Worm (Caenorhabditis elegans): Measurements from ENCODE around the gene kxd-1.

The kxd-1 gene

DNA sequence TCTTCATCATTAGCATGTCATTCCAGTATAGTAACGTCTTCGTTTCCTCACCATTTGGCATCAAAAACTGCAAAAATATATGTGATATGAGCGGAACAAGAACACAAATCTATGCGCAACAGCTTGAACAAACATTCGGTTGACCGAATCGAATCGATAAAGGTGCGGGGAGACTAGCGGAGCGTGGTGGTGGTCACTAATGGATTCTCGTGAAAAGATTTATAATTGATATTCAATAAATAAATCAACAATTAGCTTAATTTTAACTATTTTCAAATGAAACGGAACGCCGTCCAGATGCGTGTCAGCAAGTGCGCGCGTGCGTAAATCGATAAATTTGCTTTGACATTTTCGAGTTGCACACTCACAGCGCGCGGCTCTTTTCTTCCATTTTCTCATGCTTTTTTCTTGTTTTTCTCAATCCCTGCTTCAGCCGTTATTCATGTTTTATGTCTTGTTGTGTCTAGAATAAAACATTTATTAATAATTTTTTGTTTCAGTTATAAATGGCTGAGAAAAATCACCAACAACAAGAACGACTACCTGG lies at the start of gene kxd-1, which contains the start of the genes C13F10.8 and C13F10.6:
kxd-1 (plus strand) TSS at position 497 of the 547 bp plus-strand sequence.
C13F10.8 (minus strand) TSS at position 51 of the 547 bp plus-strand sequence.
C13F10.6 (minus strand) TSS at position 67 of the 547 bp plus-strand sequence.
- TF ChIP-seq ref-1 (GFP tag; conservative IDR thresholded peaks at IDR 0.05) (no peak), T22C8.4 (GFP tag; IDR thresholded peaks at IDR 0.05) (no peak), cog-1 (tag; optimal IDR thresholded peaks at IDR 0.05) (no peak), klf-2 (GFP tag; conservative IDR thresholded peaks at IDR 0.05) (no peak), flt-1 (GFP tag; IDR thresholded peaks at IDR 0.05) (no peak), med-1 (GFP tag; optimal IDR thresholded peaks at IDR 0.05; ENCODE audit: insufficient read depth) (no peak)

DNA sequence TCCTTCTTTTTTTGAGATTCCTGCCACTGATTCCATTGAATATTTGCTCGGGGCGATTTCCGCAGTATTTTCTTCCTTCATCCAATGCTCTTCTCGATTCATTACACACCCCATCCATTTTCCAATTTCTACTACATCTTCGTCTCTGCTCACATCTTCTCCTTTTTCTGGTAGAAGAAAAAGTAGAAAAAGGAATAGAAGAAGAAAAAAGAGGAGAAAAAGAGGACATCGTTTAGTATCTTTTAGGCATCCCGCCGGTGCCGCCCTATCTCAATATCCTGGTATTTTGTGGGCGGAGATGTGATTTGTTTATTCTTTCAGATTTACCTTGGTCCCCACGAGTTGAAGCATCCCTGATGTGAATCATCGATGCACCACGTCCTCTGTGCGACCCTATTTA lies 46.1 kb upstream of the kxd-1 start, which contains the start of gene lgc-39:
lgc-39 (plus strand) TSS at position 301 of the 400 bp plus-strand sequence.
- TF ChIP-seq tab-1 (GFP tag; IDR thresholded peaks at IDR 0.05) (no peak), klf-2 (GFP tag; conservative IDR thresholded peaks at IDR 0.05) (no peak), ztf-23 (GFP tag; IDR thresholded peaks at IDR 0.05) (no peak), T22C8.4 (GFP tag; IDR thresholded peaks at IDR 0.05) (no peak), ref-1 (GFP tag; conservative IDR thresholded peaks at IDR 0.05) (no peak), med-1 (GFP tag; optimal IDR thresholded peaks at IDR 0.05; ENCODE audit: insufficient read depth) (no peak), flt-1 (GFP tag; IDR thresholded peaks at IDR 0.05) (no peak), cog-1 (tag; optimal IDR thresholded peaks at IDR 0.05) (no peak), ztf-29 (GFP tag; IDR thresholded peaks at IDR 0.05) (no peak)

DNA sequence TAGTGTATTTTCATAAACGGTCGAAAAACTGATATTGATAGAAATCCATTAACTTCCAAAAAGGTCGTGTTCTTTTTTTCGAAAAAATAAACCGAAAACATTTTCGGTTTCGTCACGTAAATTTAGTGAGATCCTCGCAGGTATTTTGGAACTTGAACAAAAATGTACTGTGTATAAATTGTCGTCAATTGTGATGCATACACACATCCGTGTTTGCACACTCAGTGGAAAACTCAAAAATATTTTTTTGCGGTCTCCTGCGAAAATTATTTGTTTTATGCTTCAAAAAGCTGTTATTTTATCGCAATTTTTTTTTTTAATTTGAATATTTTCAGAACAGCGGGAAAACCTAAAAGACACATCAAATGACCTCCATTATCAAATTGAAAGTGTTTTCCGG lies 42.4 kb upstream of the kxd-1 start, which contains the start of gene cpsf-2:
cpsf-2 (plus strand) TSS at position 330 of the 400 bp plus-strand sequence.
- TF ChIP-seq ref-1 (GFP tag; conservative IDR thresholded peaks at IDR 0.05): no peak
- no peak for TF ChIP-seq ztf-23 (GFP tag; IDR thresholded peaks at IDR 0.05)
- no peak for TF ChIP-seq ztf-29 (GFP tag; IDR thresholded peaks at IDR 0.05)
- no peak for TF ChIP-seq flt-1 (GFP tag; IDR thresholded peaks at IDR 0.05)
- no peak for TF ChIP-seq T22C8.4 (GFP tag; IDR thresholded peaks at IDR 0.05)
- no peak for TF ChIP-seq tab-1 (GFP tag; IDR thresholded peaks at IDR 0.05)
- no peak for TF ChIP-seq cog-1 (tag; optimal IDR thresholded peaks at IDR 0.05)
- TF ChIP-seq klf-2 (GFP tag; conservative IDR thresholded peaks at IDR 0.05): no peak
- no peak for TF ChIP-seq med-1 (GFP tag; optimal IDR thresholded peaks at IDR 0.05; ENCODE audit: insufficient read depth)

DNA sequence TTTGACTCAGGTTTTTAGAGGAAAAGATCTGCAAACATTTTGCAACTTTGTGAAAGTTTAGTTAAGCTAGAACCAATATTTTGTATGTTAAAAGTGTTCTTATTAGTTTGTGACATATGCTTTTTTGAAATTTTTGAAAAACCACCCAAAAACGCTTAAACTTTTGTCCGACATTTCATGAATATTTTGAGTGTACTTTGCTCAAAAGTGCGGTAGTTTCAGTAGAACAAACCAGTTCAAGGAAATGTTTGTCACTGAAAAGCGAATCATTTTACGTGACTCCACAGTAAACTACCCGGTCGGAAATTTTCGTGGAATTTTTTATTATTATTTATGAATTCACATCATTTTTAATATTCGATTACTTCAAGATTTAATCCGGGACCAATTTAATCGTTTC lies 36.7 kb upstream of the kxd-1 start, which contains the start of gene pitr-5:
pitr-5 (plus strand) TSS at position 301 of the 400 bp plus-strand sequence.
- no peak for TF ChIP-seq tab-1 (GFP tag; IDR thresholded peaks at IDR 0.05)
- no peak for TF ChIP-seq ztf-23 (GFP tag; IDR thresholded peaks at IDR 0.05)
- TF ChIP-seq flt-1 (GFP tag; IDR thresholded peaks at IDR 0.05): no peak

DNA sequence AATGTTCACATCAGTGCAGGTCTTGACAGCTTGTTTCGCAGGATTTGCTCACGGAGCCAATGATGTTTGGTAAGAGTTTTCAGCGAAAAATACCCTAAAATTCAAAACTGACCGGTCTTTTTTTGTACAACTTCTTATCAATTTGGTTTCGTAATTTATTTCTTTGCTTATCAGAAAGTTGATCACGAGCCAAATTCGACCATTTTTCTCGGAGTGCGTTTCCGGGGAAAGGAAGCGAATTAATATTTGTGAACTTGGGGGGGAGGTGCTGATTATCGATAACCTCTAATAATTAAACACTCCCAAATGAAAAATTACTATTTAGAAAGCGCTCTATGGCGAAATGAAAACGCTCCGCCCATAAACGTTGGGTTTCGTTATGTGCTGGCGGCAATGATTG lies 34.7 kb upstream of the kxd-1 start:
- TF ChIP-seq cog-1 (tag; optimal IDR thresholded peaks at IDR 0.05) (no peak), flt-1 (GFP tag; IDR thresholded peaks at IDR 0.05) (no peak), ztf-29 (GFP tag; IDR thresholded peaks at IDR 0.05) (no peak), T22C8.4 (GFP tag; IDR thresholded peaks at IDR 0.05) (no peak), med-1 (GFP tag; optimal IDR thresholded peaks at IDR 0.05; ENCODE audit: insufficient read depth) (no peak), klf-2 (GFP tag; conservative IDR thresholded peaks at IDR 0.05) (no peak), tab-1 (GFP tag; IDR thresholded peaks at IDR 0.05) (no peak)

DNA sequence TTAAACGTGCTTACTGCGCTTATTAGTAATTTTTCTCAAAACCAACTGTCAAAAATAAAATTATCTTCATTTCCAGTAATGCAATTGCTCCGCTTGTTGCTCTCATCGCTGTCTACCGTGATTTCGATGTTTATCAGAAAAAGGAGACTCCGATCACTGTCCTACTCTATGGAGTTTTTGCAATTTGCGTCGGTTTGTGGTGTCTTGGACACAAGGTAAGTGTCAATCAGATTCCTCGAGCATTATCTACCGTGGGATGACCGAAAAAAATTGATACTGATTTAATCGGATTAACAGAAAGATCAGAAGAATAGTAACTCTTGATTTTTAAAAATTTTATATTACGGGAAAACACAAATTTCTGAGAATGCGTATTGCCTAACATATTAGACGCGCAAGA lies 34.0 kb upstream of the kxd-1 start:
- no peak for TF ChIP-seq med-1 (GFP tag; optimal IDR thresholded peaks at IDR 0.05; ENCODE audit: insufficient read depth)
- no peak for TF ChIP-seq klf-2 (GFP tag; conservative IDR thresholded peaks at IDR 0.05)
- no peak for TF ChIP-seq ref-1 (GFP tag; conservative IDR thresholded peaks at IDR 0.05)
- no peak for TF ChIP-seq tab-1 (GFP tag; IDR thresholded peaks at IDR 0.05)

DNA sequence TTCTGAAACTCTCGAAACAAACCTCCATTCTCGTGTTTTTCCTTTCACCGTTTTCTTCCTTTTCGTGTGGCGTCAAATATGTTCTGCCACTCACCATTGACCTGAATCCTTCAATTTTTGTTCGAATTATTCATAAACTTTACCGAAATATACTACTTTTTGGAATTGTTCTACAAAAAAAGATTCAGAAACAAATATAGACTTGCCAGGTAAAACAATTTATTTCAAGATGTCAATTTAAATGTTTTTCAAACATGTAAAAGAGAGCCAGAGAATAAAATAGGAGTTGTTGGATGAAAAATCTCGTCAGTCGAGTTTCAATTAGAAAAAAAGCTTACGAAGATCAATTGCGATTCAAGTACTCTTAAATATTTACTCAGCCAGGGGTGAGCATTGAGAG lies 27.7 kb upstream of the kxd-1 start, which contains the start of gene F09G2.8:
F09G2.8 (minus strand) TSS at position 101 of the 400 bp plus-strand sequence.
- no peak for TF ChIP-seq med-1 (GFP tag; optimal IDR thresholded peaks at IDR 0.05; ENCODE audit: insufficient read depth)
- no peak for TF ChIP-seq ztf-23 (GFP tag; IDR thresholded peaks at IDR 0.05)
- no peak for TF ChIP-seq flt-1 (GFP tag; IDR thresholded peaks at IDR 0.05)

DNA sequence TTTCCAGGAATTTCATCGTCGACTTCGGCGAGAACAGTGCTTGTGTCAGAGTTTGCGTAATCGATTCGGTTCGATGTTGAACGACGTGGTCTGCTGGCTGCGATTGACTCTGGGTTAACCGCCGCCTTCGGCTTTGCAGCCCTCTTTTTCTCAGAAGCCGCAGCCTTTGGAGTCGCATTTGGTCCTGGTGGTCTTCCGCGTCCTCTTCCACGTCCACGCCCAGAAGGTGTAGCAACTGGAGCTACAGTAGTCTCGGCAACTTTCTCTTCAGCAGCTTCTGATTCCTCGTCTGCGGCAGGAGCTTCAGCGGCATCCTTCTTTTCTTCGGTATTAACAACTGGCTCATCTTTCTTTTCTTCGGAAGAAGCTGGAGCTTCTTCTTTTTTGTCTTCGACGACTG lies 26.5 kb upstream of the kxd-1 start:
- no peak for TF ChIP-seq ztf-23 (GFP tag; IDR thresholded peaks at IDR 0.05)
- no peak for TF ChIP-seq tab-1 (GFP tag; IDR thresholded peaks at IDR 0.05)
- no peak for TF ChIP-seq klf-2 (GFP tag; conservative IDR thresholded peaks at IDR 0.05)
- no peak for TF ChIP-seq ref-1 (GFP tag; conservative IDR thresholded peaks at IDR 0.05)
- no peak for TF ChIP-seq T22C8.4 (GFP tag; IDR thresholded peaks at IDR 0.05)
- no peak for TF ChIP-seq cog-1 (tag; optimal IDR thresholded peaks at IDR 0.05)
- TF ChIP-seq ztf-29 (GFP tag; IDR thresholded peaks at IDR 0.05): no peak
- TF ChIP-seq flt-1 (GFP tag; IDR thresholded peaks at IDR 0.05): no peak
- TF ChIP-seq med-1 (GFP tag; optimal IDR thresholded peaks at IDR 0.05; ENCODE audit: insufficient read depth): no peak

DNA sequence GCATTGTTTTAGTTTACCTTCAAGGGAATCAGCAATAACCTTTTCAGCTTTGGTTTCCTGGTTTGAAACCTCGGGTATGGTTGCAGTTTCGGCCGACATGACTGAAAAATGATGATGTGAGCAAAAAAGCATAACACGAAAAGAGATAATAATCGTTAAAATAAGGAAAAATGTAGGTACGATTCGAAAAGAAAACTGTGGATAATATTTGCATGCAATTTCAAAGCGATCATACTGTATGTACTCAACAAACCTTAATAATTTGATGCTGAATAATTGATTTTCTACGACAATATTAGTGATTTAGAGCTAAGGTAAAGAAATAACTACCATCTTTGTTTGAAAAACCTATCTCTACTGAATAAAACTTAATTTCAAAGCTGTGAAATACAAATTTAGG lies 25.2 kb upstream of the kxd-1 start, which contains the start of gene attf-2:
attf-2 (minus strand) TSS at position 101 of the 400 bp plus-strand sequence.
- TF ChIP-seq ztf-29 (GFP tag; IDR thresholded peaks at IDR 0.05) (no peak), flt-1 (GFP tag; IDR thresholded peaks at IDR 0.05) (no peak), T22C8.4 (GFP tag; IDR thresholded peaks at IDR 0.05) (no peak), med-1 (GFP tag; optimal IDR thresholded peaks at IDR 0.05; ENCODE audit: insufficient read depth) (no peak)

DNA sequence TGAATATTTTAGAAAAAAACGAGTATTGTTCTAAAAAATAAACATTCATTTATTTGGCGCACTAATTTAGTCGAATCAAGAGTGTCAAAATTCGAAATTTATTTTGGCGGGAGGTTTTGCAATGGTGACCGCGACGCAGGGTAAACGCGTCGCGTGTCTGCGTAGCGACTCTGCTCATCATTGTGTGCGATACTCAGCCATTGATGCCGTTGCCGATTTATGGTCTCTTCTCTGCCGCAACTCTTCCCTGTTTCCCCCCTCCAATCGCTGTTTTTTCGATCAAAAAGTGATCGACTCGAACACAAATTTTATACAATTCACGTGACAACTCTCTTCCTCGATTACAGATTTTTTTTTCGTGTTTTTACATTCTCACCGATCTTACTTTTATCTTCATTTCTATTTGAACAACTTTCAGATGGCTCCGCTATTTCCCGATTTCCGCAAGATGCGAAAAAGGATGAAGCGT lies 24.7 kb upstream of the kxd-1 start, which contains the start of gene F09G2.2:
F09G2.2 (plus strand) TSS at position 419 of the 469 bp plus-strand sequence.
- TF ChIP-seq tab-1 (GFP tag; IDR thresholded peaks at IDR 0.05): no peak
- peak; percentile 72 for TF ChIP-seq flt-1 (GFP tag; IDR thresholded peaks at IDR 0.05)
- TF ChIP-seq klf-2 (GFP tag; conservative IDR thresholded peaks at IDR 0.05): no peak
- TF ChIP-seq T22C8.4 (GFP tag; IDR thresholded peaks at IDR 0.05): no peak
- TF ChIP-seq ztf-23 (GFP tag; IDR thresholded peaks at IDR 0.05): no peak
- TF ChIP-seq cog-1 (tag; optimal IDR thresholded peaks at IDR 0.05): peak; percentile 43
- no peak for TF ChIP-seq ztf-29 (GFP tag; IDR thresholded peaks at IDR 0.05)

Data from whole organism, midembryonic.